Fruit fly (Drosophila melanogaster): ENCODE data around the gene CG11322.

The CG11322 gene

DNA sequence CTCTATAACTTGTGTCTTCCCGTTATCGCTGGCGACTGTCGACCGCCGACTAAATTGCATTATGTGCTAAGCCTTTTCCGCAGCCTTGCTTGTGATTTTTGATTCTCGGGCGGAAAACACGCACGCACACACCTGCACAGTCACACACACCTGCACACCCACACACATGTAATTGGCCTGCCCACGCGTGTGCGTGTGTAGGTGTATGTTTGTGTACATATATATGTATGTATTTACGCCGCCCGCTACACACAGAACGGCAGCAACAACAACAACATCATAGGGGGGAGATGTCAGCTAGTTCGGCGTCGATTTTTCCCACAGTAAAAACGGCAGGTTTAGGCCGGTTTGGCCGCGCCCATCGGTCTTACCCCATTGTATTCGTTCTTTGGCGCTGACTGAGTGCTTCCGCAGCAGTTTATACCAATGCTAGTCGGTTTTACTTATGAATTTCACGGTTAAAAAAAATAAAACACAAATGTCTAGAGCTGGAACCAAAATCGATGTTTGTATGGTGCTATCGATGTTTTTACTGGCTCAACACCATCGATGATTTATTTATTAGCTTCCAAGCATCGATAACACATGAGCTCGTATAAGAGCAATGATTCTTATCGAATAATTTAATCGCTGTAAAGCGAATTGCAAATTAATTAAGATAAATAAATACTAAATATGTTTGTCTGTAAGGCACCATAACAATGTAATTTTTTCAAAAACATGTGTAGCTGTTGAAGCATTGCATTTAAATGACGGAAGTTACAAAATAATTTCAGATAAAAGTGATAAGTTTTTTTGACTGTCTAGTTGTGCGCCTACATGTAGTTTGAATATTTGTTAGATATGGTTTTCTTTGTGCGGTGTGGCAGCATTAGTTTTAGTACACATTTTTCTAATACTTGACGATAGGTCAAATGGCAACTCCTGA is 36.3 kb downstream of the CG11322 start, which contains the start of gene homer (continued):
- TF ChIP-seq YL-1 (GFP tag; optimal IDR thresholded peaks at IDR 0.05) (peak; percentile 65), amos (GFP tag; IDR thresholded peaks at IDR 0.05; ENCODE audit: partially characterized antibody) (peak; percentile 95), BEAF-32 (GFP tag; optimal IDR thresholded peaks at IDR 0.05) (peak; percentile 94), CG4360 (GFP tag; IDR thresholded peaks at IDR 0.05) (peak; percentile 99), mld (GFP tag; IDR thresholded peaks at IDR 0.05; ENCODE audit: partially characterized antibody) (peak; percentile 87), Opbp (GFP tag; IDR thresholded peaks at IDR 0.05; ENCODE audit: partially characterized antibody) (peak; percentile 96), Vsx1 (GFP tag; optimal IDR thresholded peaks at IDR 0.05) (peak; percentile 63), CG11723 (GFP tag; optimal IDR thresholded peaks at IDR 0.05) (no peak), Mrtf (GFP tag; IDR thresholded peaks at IDR 0.05) (no peak), phol (tag; optimal IDR thresholded peaks at IDR 0.05) (peak; percentile 37), Hr51 (GFP tag; optimal IDR thresholded peaks at IDR 0.05) (no peak), CG13123 (GFP tag; optimal IDR thresholded peaks at IDR 0.05) (no peak), CG2199 (GFP tag; IDR thresholded peaks at IDR 0.05) (no peak), tna (GFP tag; IDR thresholded peaks at IDR 0.05; ENCODE audit: partially characterized antibody) (peak; percentile 96), CHES-1-like (GFP tag; optimal IDR thresholded peaks at IDR 0.05) (peak; percentile 26), sr (GFP tag; IDR thresholded peaks at IDR 0.05) (peak; percentile 98), CG10267 (tag; optimal IDR thresholded peaks at IDR 0.05) (peak; percentile 28), HmgZ (tag; optimal IDR thresholded peaks at IDR 0.05) (peak; percentile 52), pros (GFP tag; optimal IDR thresholded peaks at IDR 0.05) (peak; percentile 7), ind (GFP tag; optimal IDR thresholded peaks at IDR 0.05) (peak; percentile 16), CG17186 (GFP tag; optimal IDR thresholded peaks at IDR 0.05) (peak; percentile 1), CG13296 (GFP tag; optimal IDR thresholded peaks at IDR 0.05) (peak; percentile 33), CG32772 (GFP tag; IDR thresholded peaks at IDR 0.05) (peak; percentile 25; the same call in 1 of the 2 replicates), hb (GFP tag; IDR thresholded peaks at IDR 0.05; ENCODE audit: partially characterized antibody) (peak; percentile 95), CG32767 (GFP tag; IDR thresholded peaks at IDR 0.05) (peak; percentile 53; the same call in 1 of the 2 replicates), tin (GFP tag; optimal IDR thresholded peaks at IDR 0.05) (peak; percentile 8), p53 (GFP tag; optimal IDR thresholded peaks at IDR 0.05) (no peak), Dp (GFP tag; optimal IDR thresholded peaks at IDR 0.05) (peak; percentile 62), zf30C (GFP tag; optimal IDR thresholded peaks at IDR 0.05) (no peak), psq (GFP tag; optimal IDR thresholded peaks at IDR 0.05) (no peak), Bgb (GFP tag; IDR thresholded peaks at IDR 0.05; ENCODE audit: partially characterized antibody) (peak; percentile 96), zen (tag; optimal IDR thresholded peaks at IDR 0.05) (peak; percentile 38), unc-4 (GFP tag; IDR thresholded peaks at IDR 0.05; ENCODE audit: partially characterized antibody) (peak; percentile 86), ato (GFP tag; IDR thresholded peaks at IDR 0.05; ENCODE audit: partially characterized antibody) (peak; percentile 95), crol (GFP tag; IDR thresholded peaks at IDR 0.05) (0 out of 2 replicates have a peak, but pooled peaks have one; percentile 35), da (GFP tag; optimal IDR thresholded peaks at IDR 0.05) (peak; percentile 22), CG42726 (GFP tag; IDR thresholded peaks at IDR 0.05; ENCODE audit: partially characterized antibody) (peak; percentile 85), otp (GFP tag; IDR thresholded peaks at IDR 0.05) (0 out of 3 replicates have a peak, but pooled peaks have one; percentile 20), Abd-B (GFP tag; optimal IDR thresholded peaks at IDR 0.05) (peak; percentile 84), dmrt99B (tag; optimal IDR thresholded peaks at IDR 0.05) (no peak), CkIIα-i1 (GFP tag; IDR thresholded peaks at IDR 0.05) (0 out of 2 replicates have a peak, but pooled peaks have one; percentile 19), Dbx (GFP tag; IDR thresholded peaks at IDR 0.05) (0 out of 3 replicates have a peak, but pooled peaks have one; percentile 46), ac (GFP tag; optimal IDR thresholded peaks at IDR 0.05) (peak; percentile 27), ab (GFP tag; optimal IDR thresholded peaks at IDR 0.05) (no peak), HLH4C (GFP tag; IDR thresholded peaks at IDR 0.05; ENCODE audit: partially characterized antibody) (peak; percentile 97), B-H2 (GFP tag; optimal IDR thresholded peaks at IDR 0.05) (peak; percentile 8)

Data from whole organism, embryonic.